Fruit fly (Drosophila melanogaster) whole organism, embryonic: ENCODE data around the gene Fdx1.

Experiments
- Antp ChIP-seq: fragments of 200-800 bp; sonication (Bioruptor generic); optimal IDR thresholded peaks from 3 replicates; lab custom pipeline; 2016; ENCODE audit warnings: missing biosample characterization, missing genetic modification characterization
- Awh ChIP-seq: fragments of 200-800 bp; sonication (Bioruptor generic); IDR thresholded peaks from 2 replicates; pipeline ENCODE4, ENCODE4 v1.3.6; 2022; ENCODE audit warnings: missing biosample characterization, missing genetic modification characterization
- B-H1 ChIP-seq: fragments of 200-800 bp; sonication (Bioruptor generic); IDR thresholded peaks from 3 replicates; pipeline ENCODE4 v1.3.6; 2022; ENCODE audit warnings: missing biosample characterization, missing genetic modification characterization
- CG10366 ChIP-seq: fragments of 200-800 bp; sonication (Bioruptor generic); IDR thresholded peaks from 2 replicates; pipeline ENCODE4 v1.3.6; 2022; ENCODE audit warnings: missing biosample characterization, missing genetic modification characterization
- CG11093 ChIP-seq: fragments of 200-800 bp; sonication (Bioruptor generic); IDR thresholded peaks from 3 replicates; pipeline ENCODE4 v1.3.6; 2022; ENCODE audit warnings: missing biosample characterization, missing genetic modification characterization
- CG11695 ChIP-seq: fragments of 200-800 bp; sonication (Bioruptor generic); IDR thresholded peaks from 3 replicates; pipeline ENCODE4 v1.3.6; 2022; ENCODE audit warnings: missing biosample characterization, missing genetic modification characterization
- CG15514 ChIP-seq: fragments of 200-800 bp; sonication (Bioruptor generic); optimal IDR thresholded peaks from 3 replicates; lab custom pipeline; 2017; ENCODE audit warnings: missing biosample characterization, missing genetic modification characterization, mild to moderate bottlenecking, moderate library complexity, missing genetic modification reagents
- CG15696 ChIP-seq: fragments of 200-800 bp; sonication (Bioruptor generic); optimal IDR thresholded peaks from 2 replicates; lab custom pipeline; 2019; ENCODE audit warnings: missing biosample characterization, mild to moderate bottlenecking, missing genetic modification characterization, moderate library complexity
- CG1603 ChIP-seq: fragments of 200-800 bp; sonication (Bioruptor generic); optimal IDR thresholded peaks from 2 replicates; lab custom pipeline; 2019; ENCODE audit warnings: missing biosample characterization, mild to moderate bottlenecking, missing genetic modification characterization, moderate library complexity
- CG1647 ChIP-seq: fragments of 200-800 bp; sonication (Bioruptor generic); optimal IDR thresholded peaks from 3 replicates; lab custom pipeline; 2016; ENCODE audit warnings: missing biosample characterization, missing genetic modification characterization
- CG16813 ChIP-seq: fragments of 200-800 bp; sonication (Bioruptor generic); IDR thresholded peaks from 3 replicates; pipeline ENCODE4 v1.3.6; 2022; ENCODE audit warnings: missing biosample characterization, missing genetic modification characterization; ENCODE audit not compliant: partially characterized antibody
- CG17385 ChIP-seq: fragments of 200-800 bp; sonication (Bioruptor generic); optimal IDR thresholded peaks from 3 replicates; lab custom pipeline; 2018; ENCODE audit warnings: missing biosample characterization, mild to moderate bottlenecking, missing genetic modification characterization
- CG2199 ChIP-seq: fragments of 200-800 bp; sonication (Bioruptor generic); IDR thresholded peaks from 3 replicates; pipeline ENCODE4 v1.3.6; 2022; ENCODE audit warnings: missing biosample characterization, missing genetic modification characterization
- CG31365 ChIP-seq: fragments of 200-800 bp; sonication (Bioruptor generic); optimal IDR thresholded peaks from 2 replicates; lab custom pipeline; 2018; ENCODE audit warnings: missing biosample characterization, mild to moderate bottlenecking, missing genetic modification characterization
- CG34422 ChIP-seq: fragments of 200-800 bp; sonication (Bioruptor generic); IDR thresholded peaks from 3 replicates; pipeline ENCODE4 v1.3.6; 2022; ENCODE audit warnings: missing biosample characterization, missing genetic modification characterization
- CG4854 ChIP-seq: fragments of 200-800 bp; sonication (Bioruptor generic); optimal IDR thresholded peaks from 2 replicates; lab custom pipeline; 2016; ENCODE audit warnings: missing biosample characterization, missing genetic modification characterization, inconsistent platforms
- CG5953 ChIP-seq: fragments of 200-800 bp; sonication (Bioruptor generic); IDR thresholded peaks from 2 replicates; pipeline ENCODE4 v1.3.6; 2022; ENCODE audit warnings: missing biosample characterization, missing genetic modification characterization
- CG7963 ChIP-seq: fragments of 200-800 bp; sonication (Bioruptor generic); IDR thresholded peaks from 3 replicates; pipeline ENCODE4 v1.3.6; 2022; ENCODE audit warnings: missing biosample characterization, missing genetic modification characterization; ENCODE audit not compliant: partially characterized antibody
- CG8281 ChIP-seq: fragments of 200-800 bp; sonication (Bioruptor generic); optimal IDR thresholded peaks from 2 replicates; lab custom pipeline; 2018; ENCODE audit warnings: missing biosample characterization, mild to moderate bottlenecking, missing genetic modification characterization, moderate library complexity
- CG8359 ChIP-seq: fragments of 200-800 bp; sonication (Bioruptor generic); optimal IDR thresholded peaks from 2 replicates; lab custom pipeline; 2017; ENCODE audit warnings: missing biosample characterization, mild to moderate bottlenecking, missing genetic modification characterization, borderline replicate concordance
- CG8478 ChIP-seq: fragments of >200 bp; optimal IDR thresholded peaks from 2 replicates; lab custom pipeline; 2018
- CG9609 ChIP-seq: fragments of 200-800 bp; sonication (Bioruptor generic); optimal IDR thresholded peaks from 3 replicates; lab custom pipeline; 2016; ENCODE audit warnings: missing biosample characterization, missing genetic modification characterization
- Dbx ChIP-seq: fragments of 200-800 bp; sonication (Bioruptor generic); IDR thresholded peaks from 3 replicates; pipeline ENCODE4 v1.3.6; 2022; ENCODE audit warnings: missing biosample characterization, missing genetic modification characterization
- Drgx ChIP-seq: fragments of 200-800 bp; sonication (Bioruptor generic); IDR thresholded peaks from 2 replicates; pipeline ENCODE4 v1.3.6; 2022; ENCODE audit warnings: missing biosample characterization, missing genetic modification characterization
- HLH3B ChIP-seq: fragments of 200-800 bp; sonication (Bioruptor generic); IDR thresholded peaks from 2 replicates; pipeline ENCODE4 v1.3.6; 2022; ENCODE audit warnings: missing biosample characterization, missing genetic modification characterization
- Kr ChIP-seq: fragments of 200-800 bp; sonication (Bioruptor generic); optimal IDR thresholded peaks from 2 replicates; lab custom pipeline; 2017; ENCODE audit warnings: missing biosample characterization, mild to moderate bottlenecking, missing genetic modification characterization
- Med ChIP-seq: fragments of 200-800 bp; sonication (Bioruptor generic); peaks from one replicate; lab custom pipeline; 2016; ENCODE audit warnings: missing biosample characterization, missing genetic modification characterization, mild to moderate bottlenecking, inconsistent platforms, moderate library complexity
- Poxn ChIP-seq: fragments of 200-800 bp; sonication (Bioruptor generic); IDR thresholded peaks from 2 replicates; pipeline ENCODE4 v1.3.6; 2022; ENCODE audit warnings: missing biosample characterization, missing genetic modification characterization
- Ptx1 ChIP-seq: fragments of 200-800 bp; sonication (Bioruptor generic); IDR thresholded peaks from 2 replicates; pipeline ENCODE4 v1.3.6; 2022; ENCODE audit warnings: missing biosample characterization, missing genetic modification characterization
- Rx ChIP-seq: fragments of 200-800 bp; sonication (Bioruptor generic); IDR thresholded peaks from 2 replicates; pipeline ENCODE4 v1.3.6; 2022; ENCODE audit warnings: missing biosample characterization, missing genetic modification characterization
- TFAM ChIP-seq: fragments of 200-800 bp; sonication (Bioruptor generic); optimal IDR thresholded peaks from 2 replicates; lab custom pipeline; 2017; ENCODE audit warnings: missing biosample characterization, missing genetic modification characterization, inconsistent platforms
- cad ChIP-seq: fragments of >200 bp; optimal IDR thresholded peaks from 2 replicates; lab custom pipeline; 2017; ENCODE audit warnings: missing biosample characterization, missing genetic modification characterization
- chm ChIP-seq: fragments of 200-800 bp; sonication (Bioruptor generic); IDR thresholded peaks from 2 replicates; pipeline ENCODE4 v1.3.6; 2022; ENCODE audit warnings: missing biosample characterization, missing genetic modification characterization
- chn ChIP-seq: fragments of 200-800 bp; sonication (Bioruptor generic); optimal IDR thresholded peaks from 2 replicates; lab custom pipeline; 2016; ENCODE audit warnings: missing biosample characterization, missing genetic modification characterization
- ci ChIP-seq: fragments of 200-800 bp; sonication (Bioruptor generic); IDR thresholded peaks from 3 replicates; pipeline ENCODE4 v1.3.6; 2022; ENCODE audit warnings: missing biosample characterization, missing genetic modification characterization
- crc ChIP-seq: fragments of 200-800 bp; sonication (Bioruptor generic); optimal IDR thresholded peaks from 2 replicates; lab custom pipeline; 2016; ENCODE audit warnings: missing biosample characterization, missing genetic modification characterization
- dimm ChIP-seq: fragments of 200-800 bp; sonication (Bioruptor generic); IDR thresholded peaks from 2 replicates; pipeline ENCODE4 v1.3.6; 2022; ENCODE audit warnings: missing biosample characterization, missing genetic modification characterization
- dysf ChIP-seq: fragments of 200-800 bp; sonication (Bioruptor generic); IDR thresholded peaks from 3 replicates; pipeline ENCODE4 v1.3.6; 2022; ENCODE audit warnings: missing biosample characterization, missing genetic modification characterization
- fru ChIP-seq: fragments of >200 bp; optimal IDR thresholded peaks from 2 replicates; lab custom pipeline; 2017
- ham ChIP-seq: fragments of 200-800 bp; sonication (Bioruptor generic); IDR thresholded peaks from 2 replicates; pipeline ENCODE4 v1.3.6; 2022; ENCODE audit warnings: missing biosample characterization, missing genetic modification characterization
- ind ChIP-seq: fragments of 200-800 bp; sonication (Bioruptor generic); optimal IDR thresholded peaks from 3 replicates; lab custom pipeline; 2016; ENCODE audit warnings: missing biosample characterization, missing genetic modification characterization
- insv ChIP-seq, 2 experiments: fragments of 200-800 bp; sonication (Bioruptor generic); optimal IDR thresholded peaks; 3 replicates each; lab custom pipeline; 2016 to 2018; ENCODE audit warnings: missing biosample characterization in 2 of 2, missing genetic modification characterization in 2 of 2
- lmd ChIP-seq: fragments of 200-800 bp; sonication (Bioruptor generic); IDR thresholded peaks from 2 replicates; pipeline ENCODE4 v1.3.6; 2022; ENCODE audit warnings: missing biosample characterization, missing genetic modification characterization
- otp ChIP-seq: fragments of 200-800 bp; sonication (Bioruptor generic); IDR thresholded peaks from 3 replicates; pipeline ENCODE4, ENCODE4 v1.3.6; 2022; ENCODE audit warnings: missing biosample characterization, missing genetic modification characterization
- psq ChIP-seq: fragments of 200-800 bp; sonication (Bioruptor generic); optimal IDR thresholded peaks from 2 replicates; lab custom pipeline; 2017; ENCODE audit warnings: missing biosample characterization, missing genetic modification characterization
- sr ChIP-seq: fragments of 200-800 bp; sonication (Bioruptor generic); IDR thresholded peaks from 3 replicates; pipeline ENCODE4 v1.3.6; 2022; ENCODE audit warnings: missing biosample characterization, missing genetic modification characterization
- ssp ChIP-seq: fragments of 200-800 bp; sonication (Bioruptor generic); IDR thresholded peaks from 2 replicates; pipeline ENCODE4 v1.3.6; 2022; ENCODE audit warnings: missing biosample characterization, missing genetic modification characterization
- tgo ChIP-seq: fragments of 200-800 bp; sonication (Bioruptor generic); IDR thresholded peaks from 3 replicates; pipeline ENCODE4 v1.3.6; 2022; ENCODE audit warnings: missing biosample characterization, missing genetic modification characterization
- zfh1 ChIP-seq: fragments of 200-800 bp; sonication (Bioruptor generic); IDR thresholded peaks from 3 replicates; pipeline ENCODE4 v1.3.6; 2022; ENCODE audit warnings: missing biosample characterization, missing genetic modification characterization

The Fdx1 gene

dm6 chr3L:9419328-9419727, 48.3 kb upstream of the Fdx1 start (continued):
- TF ChIP-seq lmd = peak; percentile 11; the same call in 1 of the 2 replicates
- 0 out of 2 replicates have a peak, but pooled peaks have one; percentile 6 for TF ChIP-seq HLH3B (GFP tag; lab: Robert Waterston, UW)
- TF ChIP-seq ci (GFP tag; lab: Robert Waterston, UW) = peak; percentile 65; the same call in 2 of the 3 replicates
- peak; percentile 56; the same call in 1 of the 2 replicates for TF ChIP-seq Awh (GFP tag; lab: Robert Waterston, UW)
- 0 out of 3 replicates have a peak, but pooled peaks have one; percentile 25 for TF ChIP-seq sr (GFP tag; lab: Robert Waterston, UW)
- TF ChIP-seq dimm (GFP tag; lab: Robert Waterston, UW) = no peak
- TF ChIP-seq Drgx = peak; percentile 83
- 0 out of 2 replicates have a peak, but pooled peaks have one; percentile 16 for TF ChIP-seq chm (GFP tag; lab: Robert Waterston, UW)
- no peak for TF ChIP-seq ind (GFP tag; lab: Kevin White, UChicago)
- TF ChIP-seq CG2199 = 0 out of 3 replicates have a peak, but pooled peaks have one; percentile 33
- 0 out of 2 replicates have a peak, but pooled peaks have one; percentile 20 for TF ChIP-seq Ptx1
- TF ChIP-seq psq (GFP tag; lab: Kevin White, UChicago) = no peak
- 0 out of 3 replicates have a peak, but pooled peaks have one; percentile 24 for TF ChIP-seq zfh1 (GFP tag; lab: Robert Waterston, UW)
- TF ChIP-seq CG15514 (GFP tag; lab: Kevin White, UChicago) = no peak
- TF ChIP-seq Poxn (GFP tag; lab: Robert Waterston, UW) = no peak
- peak; percentile 47 for TF ChIP-seq Med (GFP tag; lab: Kevin White, UChicago)
- peak; percentile 54 for TF ChIP-seq CG10366 (GFP tag; lab: Robert Waterston, UW)
- TF ChIP-seq CG34422 = 0 out of 3 replicates have a peak, but pooled peaks have one; percentile 26
- TF ChIP-seq CG5953 (GFP tag; lab: Robert Waterston, UW) = 0 out of 2 replicates have a peak, but pooled peaks have one; percentile 50

- TF ChIP-seq dysf (GFP tag; lab: Robert Waterston, UW) = no peak
- no peak for TF ChIP-seq CG1603 (tag; lab: Kevin White, UChicago)
- no peak for TF ChIP-seq CG9609 (GFP tag; lab: Kevin White, UChicago)
- no peak for TF ChIP-seq CG4854
- TF ChIP-seq CG31365 = no peak
- no peak for TF ChIP-seq chn
- no peak for TF ChIP-seq CG8281 (tag; lab: Kevin White, UChicago)
- TF ChIP-seq, all 482 proteins: peak for 0
These were observed 46.2 kb upstream of the Fdx1 start, which contains the start of gene CG3982 for dm6 chr3L:9417288-9417687. Gene CG3982, minus strand, starts transcription at chr3L:9417388.

DNA sequence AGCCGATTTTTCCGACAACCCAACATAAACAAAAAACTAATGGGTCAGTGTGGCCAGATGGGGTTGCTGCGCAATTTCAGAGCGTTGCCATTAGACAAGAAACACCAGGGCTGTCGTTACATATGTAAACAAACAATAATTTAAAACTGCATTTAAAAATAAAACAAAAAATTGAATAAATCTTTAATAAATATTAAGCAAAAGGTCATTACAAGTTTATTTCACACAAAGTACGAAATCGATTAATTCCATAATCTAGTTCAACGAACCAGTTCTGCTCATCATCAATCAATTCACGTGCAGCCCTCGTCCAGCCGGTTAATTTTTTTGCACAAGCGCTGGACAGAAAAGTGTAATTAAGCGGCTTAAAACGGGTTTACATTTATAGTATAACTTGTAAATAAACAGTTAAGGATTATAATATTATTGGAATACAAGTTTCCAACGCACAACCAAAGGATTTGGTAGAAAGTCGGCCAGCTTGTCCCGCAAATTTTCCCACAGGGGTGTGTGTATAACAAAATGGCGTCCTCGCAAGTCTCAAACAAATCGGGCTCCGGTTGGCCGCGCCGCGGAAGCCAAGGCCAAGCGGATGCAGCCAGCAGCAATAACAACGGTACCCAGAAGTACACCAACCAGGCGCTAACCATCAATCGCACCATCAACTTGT, 39.9 kb upstream of the Fdx1 start, which contains the start of the genes CG4022 and Cpsf5:
Gene CG4022, minus strand, starts transcription at position 79 of the 670 bp plus-strand sequence.
Gene Cpsf5, plus strand, starts transcription at position 285 of the 670 bp plus-strand sequence.
- TF ChIP-seq otp (peak; percentile 74; the same call in 1 of the 3 replicates), ham (GFP tag; lab: Robert Waterston, UW) (peak; percentile 52; the same call in 1 of the 2 replicates), cad (GFP tag; lab: Kevin White, UChicago) (no peak), Dbx (GFP tag; lab: Robert Waterston, UW) (peak; percentile 93), CG8478 (no peak), Rx (GFP tag; lab: Robert Waterston, UW) (peak; percentile 38; the same call in 1 of the 2 replicates), ssp (GFP tag; lab: Robert Waterston, UW) (peak; percentile 70), CG17385 (GFP tag; lab: Kevin White, UChicago) (peak; percentile 81), tgo (GFP tag; lab: Robert Waterston, UW) (peak; percentile 86), CG11695 (GFP tag; lab: Robert Waterston, UW) (peak; percentile 73), CG8281 (tag; lab: Kevin White, UChicago) (peak; percentile 36), Antp (GFP tag; lab: Kevin White, UChicago) (peak; percentile 48), crc (GFP tag; lab: Kevin White, UChicago) (no peak), CG15696 (tag; lab: Kevin White, UChicago) (peak; percentile 85), Drgx (peak; percentile 39), Kr (GFP tag; lab: Kevin White, UChicago) (no peak), CG11093 (peak; percentile 76; the same call in 2 of the 3 replicates), CG1647 (GFP tag; lab: Kevin White, UChicago) (peak; percentile 53), TFAM (GFP tag; lab: Kevin White, UChicago) (no peak), insv (GFP tag; optimal IDR thresholded peaks at IDR 0.05; lab: Kevin White, UChicago) (peak in 1 of 2 experiments; percentile 66), CG16813 (peak; percentile 48; the same call in 1 of the 3 replicates), fru (lab: Kevin White, UChicago) (no peak), CG8359 (GFP tag; lab: Kevin White, UChicago) (no peak), B-H1 (GFP tag; lab: Robert Waterston, UW) (peak; percentile 63; the same call in 2 of the 3 replicates), CG7963 (GFP tag; lab: Robert Waterston, UW) (no peak)
